Worm (Caenorhabditis elegans) whole organism, L2 larva: Measurements from ENCODE around the gene ins-6.

Source experiments
- F13H6.1 ChIP-seq: sonication (generic microtip); optimal IDR thresholded peaks from 2 replicates; lab custom pipeline; 2016; ENCODE audit warnings: missing genetic modification characterization, missing compliant biosample characterization
- Y55F3AM.14 ChIP-seq: fragments of 200-800 bp; sonication (Bioruptor generic); optimal IDR thresholded peaks from 2 replicates; lab custom pipeline; 2018; ENCODE audit warnings: mild to moderate bottlenecking, missing genetic modification characterization, missing compliant biosample characterization
- crh-2 ChIP-seq: sonication (generic microtip); optimal IDR thresholded peaks from 2 replicates; lab custom pipeline; 2017; ENCODE audit warnings: missing biosample characterization, missing genetic modification characterization
- elt-3 ChIP-seq: sonication (generic microtip); optimal IDR thresholded peaks from 2 replicates; lab custom pipeline; 2017; ENCODE audit warnings: missing biosample characterization, missing genetic modification characterization
- fos-1 ChIP-seq: fragments of 150-350 bp; optimal IDR thresholded peaks from 2 replicates; lab custom pipeline; 2014; ENCODE audit warnings: missing biosample characterization, missing genetic modification characterization
- lin-39 ChIP-seq: fragments of 150-350 bp; optimal IDR thresholded peaks from 2 replicates; lab custom pipeline; 2014; ENCODE audit warnings: missing biosample characterization, missing genetic modification reagents, missing genetic modification characterization
- nhr-11 ChIP-seq: fragments of 150-350 bp; optimal IDR thresholded peaks from 2 replicates; lab custom pipeline; 2014; ENCODE audit warnings: missing biosample characterization, missing genetic modification characterization
- nhr-129 ChIP-seq: fragments of 150-350 bp; optimal IDR thresholded peaks from 2 replicates; lab custom pipeline; 2014; ENCODE audit warnings: missing biosample characterization, missing genetic modification characterization
- nhr-21 ChIP-seq: fragments of 150-350 bp; optimal IDR thresholded peaks from 2 replicates; lab custom pipeline; 2014; ENCODE audit warnings: missing biosample characterization, missing genetic modification characterization
- nhr-237 ChIP-seq: fragments of 150-350 bp; optimal IDR thresholded peaks from 2 replicates; lab custom pipeline; 2014; ENCODE audit warnings: missing biosample characterization, missing genetic modification characterization
- sem-4 ChIP-seq: fragments of 150-350 bp; optimal IDR thresholded peaks from 2 replicates; lab custom pipeline; 2014; ENCODE audit warnings: missing biosample characterization, missing genetic modification reagents, missing genetic modification characterization
- sma-9 ChIP-seq, 2 experiments: fragments of 150-350 bp in 1 of 2; sonication (generic microtip) in 1 of 2; optimal IDR thresholded peaks; 2 replicates each; lab custom pipeline; 2014 to 2016; ENCODE audit warnings: missing genetic modification characterization in 2 of 2, mild to moderate bottlenecking in 1 of 2, missing biosample characterization in 1 of 2, missing compliant biosample characterization in 1 of 2, missing genetic modification reagents in 1 of 2, moderate library complexity in 1 of 2
- zag-1 ChIP-seq: fragments of 150-350 bp; optimal IDR thresholded peaks from 2 replicates; lab custom pipeline; 2014; ENCODE audit warnings: missing biosample characterization, missing genetic modification characterization

ins-6 gene

DNA sequence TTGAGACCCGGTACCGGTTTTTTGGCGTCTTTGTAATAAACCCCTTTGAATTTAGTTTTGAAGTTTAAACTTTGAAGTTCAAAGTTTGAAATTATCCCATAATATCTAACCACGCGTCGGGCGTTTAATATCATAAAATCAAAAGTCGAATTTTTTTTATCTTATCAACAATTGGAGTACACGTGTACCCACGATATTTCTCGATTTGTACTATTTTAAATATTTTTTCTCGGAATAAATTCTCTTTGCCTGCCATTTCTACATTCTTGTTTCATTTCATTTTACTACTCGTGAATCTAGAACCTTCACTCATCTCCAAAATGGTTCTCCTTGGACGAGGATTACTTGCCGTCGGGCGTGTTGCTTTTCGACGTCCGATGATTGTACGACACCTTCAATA lies 49.9 kb downstream of the ins-6 start, which contains the start of gene gldc-1:
Gene gldc-1, plus strand, starts transcription at position 301 of the 400 bp plus-strand sequence.
- TF ChIP-seq nhr-129 (tag; lab: Kevin White, UChicago) = no peak
- no peak for TF ChIP-seq elt-3 (tag; lab: Kevin White, UChicago)
- TF ChIP-seq zag-1 (tag; lab: Kevin White, UChicago) = no peak
- TF ChIP-seq nhr-237 = no peak
- TF ChIP-seq nhr-21 (tag; lab: Kevin White, UChicago) = no peak
- no peak for TF ChIP-seq F13H6.1 (tag; lab: Kevin White, UChicago)
- TF ChIP-seq sma-9 (GFP tag; optimal IDR thresholded peaks at IDR 0.05; lab: Kevin White, UChicago) = peak; percentile 51
- TF ChIP-seq sma-9 (tag; optimal IDR thresholded peaks at IDR 0.05; lab: Kevin White, UChicago) = no peak
- TF ChIP-seq fos-1 (tag; lab: Kevin White, UChicago) = peak; percentile 33
- no peak for TF ChIP-seq lin-39 (tag; lab: Kevin White, UChicago)
- no peak for TF ChIP-seq sem-4 (tag; lab: Kevin White, UChicago)
- no peak for TF ChIP-seq Y55F3AM.14 (GFP tag; lab: Kevin White, UChicago)
- TF ChIP-seq nhr-11 (tag; lab: Kevin White, UChicago) = no peak
- peak; percentile 11 for TF ChIP-seq crh-2 (tag; lab: Kevin White, UChicago)
